Worm (Caenorhabditis elegans): Measurements from ENCODE around the gene clec-68.

DNA sequence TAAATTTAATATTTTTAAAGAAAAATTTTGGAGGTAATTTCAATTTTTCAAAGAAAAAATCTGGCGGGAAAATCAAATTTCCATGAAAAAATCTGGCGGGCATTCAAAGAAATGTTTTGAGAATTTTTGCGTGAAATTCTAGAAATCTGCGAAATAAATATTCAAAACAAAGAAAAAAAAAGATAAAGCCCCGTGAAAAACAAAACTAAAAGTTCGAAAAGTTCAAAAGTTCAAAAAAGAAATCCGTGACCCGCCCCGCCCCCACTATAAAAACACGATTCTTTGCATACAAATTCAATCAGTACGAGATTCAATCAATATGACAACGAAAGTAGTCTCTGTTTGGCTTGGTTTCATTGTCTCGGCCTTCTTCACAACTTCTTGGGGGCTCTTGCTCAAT is 46.8 kb downstream of the clec-68 start, which contains the start of gene clec-79:
- no peak for TF ChIP-seq skn-1 (tag; optimal IDR thresholded peaks at IDR 0.05)
- TF ChIP-seq mab-5 (tag; optimal IDR thresholded peaks at IDR 0.05), result no peak
- no peak for TF ChIP-seq nhr-237 (tag; optimal IDR thresholded peaks at IDR 0.05)
- TF ChIP-seq sma-9 (GFP tag; optimal IDR thresholded peaks at IDR 0.05), result no peak
- TF ChIP-seq sma-9 (tag; optimal IDR thresholded peaks at IDR 0.05), result no peak
- TF ChIP-seq lin-11 (tag; optimal IDR thresholded peaks at IDR 0.05), result no peak
- no peak for TF ChIP-seq ama-1 (optimal IDR thresholded peaks at IDR 0.05)
- TF ChIP-seq blmp-1 (tag; optimal IDR thresholded peaks at IDR 0.05; ENCODE audit: insufficient read depth), result no peak
- no peak for TF ChIP-seq fos-1 (tag; optimal IDR thresholded peaks at IDR 0.05)
- no peak for TF ChIP-seq nhr-12 (tag; optimal IDR thresholded peaks at IDR 0.05)
- TF ChIP-seq ztf-4 (tag; optimal IDR thresholded peaks at IDR 0.05), result no peak
